Worm (Caenorhabditis elegans) whole organism, L3 larva: ENCODE data around the gene T09A12.1.
A peak's percentile ranks its signal among the peaks of the same experiment; 100 is the strongest.

Experiments
- R02D3.7 ChIP-seq: fragments of 150-350 bp; optimal IDR thresholded peaks from 2 replicates; lab custom pipeline; 2014; ENCODE audit warnings: missing biosample characterization, missing genetic modification characterization
- ZK546.5 ChIP-seq: sonication (generic microtip); optimal IDR thresholded peaks from 2 replicates; lab custom pipeline; 2017; ENCODE audit warnings: missing biosample characterization, missing genetic modification characterization
- ama-1 ChIP-seq: fragments of 150-350 bp; optimal IDR thresholded peaks from 2 replicates; lab custom pipeline; 2018
- ceh-16 ChIP-seq: sonication (generic microtip); optimal IDR thresholded peaks from 2 replicates; lab custom pipeline; 2017; ENCODE audit warnings: missing biosample characterization, missing genetic modification characterization
- ceh-82 ChIP-seq: fragments of 150-350 bp; optimal IDR thresholded peaks from 2 replicates; lab custom pipeline; 2014; ENCODE audit warnings: missing biosample characterization, missing genetic modification characterization
- ceh-9 ChIP-seq: sonication (generic microtip); optimal IDR thresholded peaks from 2 replicates; lab custom pipeline; 2018; ENCODE audit warnings: missing biosample characterization, missing genetic modification characterization
- daf-12 ChIP-seq: fragments of 150-350 bp; optimal IDR thresholded peaks from 2 replicates; lab custom pipeline; 2014; ENCODE audit warnings: missing biosample characterization, missing genetic modification reagents, missing genetic modification characterization
- egl-27 ChIP-seq: sonication (generic microtip); optimal IDR thresholded peaks from 4 replicates; lab custom pipeline; 2017; ENCODE audit warnings: missing biosample characterization, missing genetic modification reagents, missing genetic modification characterization
- egl-5 ChIP-seq: fragments of 150-350 bp; optimal IDR thresholded peaks from 2 replicates; lab custom pipeline; 2017; ENCODE audit warnings: missing biosample characterization, missing genetic modification reagents, missing genetic modification characterization, inconsistent platforms
- elt-1 ChIP-seq: fragments of 150-350 bp; optimal IDR thresholded peaks from 2 replicates; lab custom pipeline; 2014; ENCODE audit warnings: missing biosample characterization, missing genetic modification characterization
- elt-2 ChIP-seq: sonication (generic microtip); optimal IDR thresholded peaks from 2 replicates; lab custom pipeline; 2016; ENCODE audit warnings: missing genetic modification reagents, mild to moderate bottlenecking, missing genetic modification characterization, missing compliant biosample characterization
- eor-1 ChIP-seq, 2 experiments: fragments of 150-350 bp; optimal IDR thresholded peaks; 2 replicates each; lab custom pipeline; 2014 to 2018; ENCODE audit warnings: missing biosample characterization in 2 of 2, missing genetic modification characterization in 2 of 2
- fkh-10 ChIP-seq: sonication (generic microtip); optimal IDR thresholded peaks from 2 replicates; lab custom pipeline; 2017; ENCODE audit warnings: missing biosample characterization, missing genetic modification reagents, missing genetic modification characterization
- fos-1 ChIP-seq: fragments of 150-350 bp; optimal IDR thresholded peaks from 2 replicates; lab custom pipeline; 2014; ENCODE audit warnings: missing biosample characterization, missing genetic modification characterization
- jun-1 ChIP-seq: fragments of 150-350 bp; optimal IDR thresholded peaks from 2 replicates; lab custom pipeline; 2014; ENCODE audit warnings: missing biosample characterization, missing genetic modification reagents, missing genetic modification characterization
- lin-39 ChIP-seq: fragments of 150-350 bp; optimal IDR thresholded peaks from 2 replicates; lab custom pipeline; 2018; ENCODE audit warnings: missing biosample characterization, missing genetic modification reagents, missing genetic modification characterization
- lsy-12 ChIP-seq: sonication (generic microtip); optimal IDR thresholded peaks from 2 replicates; lab custom pipeline; 2016; ENCODE audit warnings: mild to moderate bottlenecking, missing genetic modification characterization, missing compliant biosample characterization
- mdl-1 ChIP-seq: fragments of 150-350 bp; optimal IDR thresholded peaks from 2 replicates; lab custom pipeline; 2014; ENCODE audit warnings: missing biosample characterization, missing genetic modification characterization
- nfya-1 ChIP-seq: sonication (generic microtip); optimal IDR thresholded peaks from 2 replicates; lab custom pipeline; 2017; ENCODE audit warnings: missing genetic modification characterization, mild to moderate bottlenecking, missing compliant biosample characterization, antibody characterized with exemption, moderate library complexity; ENCODE audit not compliant: insufficient read depth
- nhr-11 ChIP-seq: fragments of 150-350 bp; optimal IDR thresholded peaks from 2 replicates; lab custom pipeline; 2014; ENCODE audit warnings: missing biosample characterization, missing genetic modification characterization
- nhr-23 ChIP-seq: fragments of 150-350 bp; optimal IDR thresholded peaks from 2 replicates; lab custom pipeline; 2014; ENCODE audit warnings: missing biosample characterization, missing genetic modification reagents, missing genetic modification characterization
- nhr-237 ChIP-seq: fragments of 150-350 bp; optimal IDR thresholded peaks from 2 replicates; lab custom pipeline; 2014; ENCODE audit warnings: missing biosample characterization, missing genetic modification characterization
- nhr-25 ChIP-seq: sonication (generic microtip); optimal IDR thresholded peaks from 2 replicates; lab custom pipeline; 2017; ENCODE audit warnings: missing biosample characterization, missing genetic modification characterization
- nhr-67 ChIP-seq: fragments of 150-350 bp; optimal IDR thresholded peaks from 2 replicates; lab custom pipeline; 2014; ENCODE audit warnings: missing biosample characterization, missing genetic modification characterization
- nhr-77 ChIP-seq: fragments of 150-350 bp; optimal IDR thresholded peaks from 2 replicates; lab custom pipeline; 2014; ENCODE audit warnings: missing biosample characterization, missing genetic modification characterization
- pha-4 ChIP-seq: fragments of 150-350 bp; optimal IDR thresholded peaks from 2 replicates; lab custom pipeline; 2014; ENCODE audit warnings: missing biosample characterization, missing genetic modification reagents, missing genetic modification characterization
- pqm-1 ChIP-seq: fragments of 150-350 bp; optimal IDR thresholded peaks from 2 replicates; lab custom pipeline; 2017; ENCODE audit warnings: missing biosample characterization, missing genetic modification characterization, inconsistent platforms
- sea-2 ChIP-seq: fragments of 150-350 bp; sonication (generic microtip); optimal IDR thresholded peaks from 4 replicates; lab custom pipeline; 2014; ENCODE audit warnings: missing biosample characterization, missing genetic modification reagents, missing genetic modification characterization
- snpc-4 ChIP-seq: fragments of 150-350 bp; optimal IDR thresholded peaks from 2 replicates; lab custom pipeline; 2014; ENCODE audit warnings: missing biosample characterization, missing genetic modification characterization
- tbx-2 ChIP-seq: sonication (generic microtip); optimal IDR thresholded peaks from 2 replicates; lab custom pipeline; 2016; ENCODE audit warnings: mild to moderate bottlenecking, missing genetic modification characterization, missing compliant biosample characterization
- unc-39 ChIP-seq: sonication (generic microtip); optimal IDR thresholded peaks from 4 replicates; lab custom pipeline; 2017; ENCODE audit warnings: missing biosample characterization, missing genetic modification characterization
- unc-62 ChIP-seq: fragments of 150-350 bp; sonication (generic microtip); optimal IDR thresholded peaks from 4 replicates; lab custom pipeline; 2014; ENCODE audit warnings: missing biosample characterization, missing genetic modification reagents, missing genetic modification characterization
- ztf-11 ChIP-seq: fragments of 150-350 bp; optimal IDR thresholded peaks from 2 replicates; lab custom pipeline; 2014; ENCODE audit warnings: missing biosample characterization, missing genetic modification characterization
- ztf-4 ChIP-seq: fragments of 150-350 bp; optimal IDR thresholded peaks from 2 replicates; lab custom pipeline; 2014; ENCODE audit warnings: missing biosample characterization, missing genetic modification characterization

T09A12.1 gene

DNA sequence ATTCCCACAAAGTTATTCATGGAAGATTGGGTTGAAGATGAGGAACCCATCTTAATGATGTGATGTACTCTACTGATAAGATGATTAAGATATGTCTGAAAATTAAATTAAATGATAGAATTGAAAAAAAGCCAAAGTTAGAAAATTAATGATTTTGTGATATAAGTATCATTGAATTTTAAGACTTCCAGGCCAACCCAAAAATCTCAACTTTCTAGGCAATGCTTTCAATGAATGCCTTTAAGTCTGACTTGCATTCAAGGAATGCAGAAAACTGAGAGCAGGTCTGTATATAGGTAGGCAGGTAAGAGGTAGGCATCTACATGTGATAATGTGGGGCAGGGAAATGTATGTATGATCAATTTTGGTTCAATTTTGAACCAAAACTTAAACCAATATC lies 24.2 kb upstream of the T09A12.1 start, which contains the start of gene ocr-2:
Gene ocr-2, minus strand, starts transcription at position 101 of the 400 bp plus-strand sequence.
- TF ChIP-seq nhr-237 (tag; lab: Kevin White, UChicago) (no peak), R02D3.7 (tag; lab: Kevin White, UChicago) (no peak), sea-2 (no peak), pqm-1 (tag; lab: Kevin White, UChicago) (no peak), unc-39 (tag; lab: Kevin White, UChicago) (no peak), ceh-9 (tag; lab: Kevin White, UChicago) (no peak), jun-1 (no peak), daf-12 (tag; lab: Kevin White, UChicago) (no peak), nhr-23 (tag; lab: Kevin White, UChicago) (no peak), unc-62 (GFP tag; lab: Kevin White, UChicago) (no peak), ama-1 (lab: Kevin White, UChicago) (no peak), nfya-1 (tag; lab: Kevin White, UChicago) (no peak)
- TF ChIP-seq, all 47 proteins: peak for 0

DNA sequence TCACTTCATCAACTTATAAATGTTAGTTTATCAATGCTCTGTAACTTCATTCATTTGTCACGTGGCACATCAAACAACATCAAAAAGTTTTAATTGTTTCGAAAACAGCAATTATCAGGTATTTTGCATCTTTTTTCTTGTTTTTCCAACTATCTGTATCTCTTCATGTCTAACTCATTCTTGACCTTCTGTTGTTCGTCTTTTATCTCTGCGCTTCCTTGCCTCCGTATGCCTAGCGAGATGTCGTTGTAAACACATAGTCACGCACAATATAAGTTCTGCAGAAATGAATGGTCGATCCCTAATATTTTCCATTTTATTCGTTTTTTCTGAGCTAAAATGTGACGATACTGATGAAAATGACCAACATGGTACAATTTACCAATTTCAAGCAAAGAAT lies 22.3 kb upstream of the T09A12.1 start, which contains the start of gene gpx-6:
Gene gpx-6, plus strand, starts transcription at position 257 of the 400 bp plus-strand sequence.
- peak; percentile 22 for TF ChIP-seq egl-5 (tag; lab: Kevin White, UChicago)
- TF ChIP-seq tbx-2 (tag; lab: Kevin White, UChicago): no peak
- TF ChIP-seq nhr-25 (tag; lab: Kevin White, UChicago): peak; percentile 36
- peak; percentile 47 for TF ChIP-seq pha-4 (tag; lab: Kevin White, UChicago)

- TF ChIP-seq egl-27 (tag; lab: Kevin White, UChicago): no peak
- no peak for TF ChIP-seq ceh-16 (tag; lab: Kevin White, UChicago)
- TF ChIP-seq pqm-1 (tag; lab: Kevin White, UChicago): peak; percentile 57
- no peak for TF ChIP-seq unc-62 (GFP tag; lab: Kevin White, UChicago)
- no peak for TF ChIP-seq mdl-1
- no peak for TF ChIP-seq ceh-9 (tag; lab: Kevin White, UChicago)
- peak; percentile 52 for TF ChIP-seq elt-2 (tag; lab: Kevin White, UChicago)
- no peak for TF ChIP-seq ztf-11 (tag; lab: Kevin White, UChicago)
- TF ChIP-seq pha-4 (tag; lab: Kevin White, UChicago): peak; percentile 25
- TF ChIP-seq fkh-10 (GFP tag; lab: Kevin White, UChicago): no peak
- TF ChIP-seq nhr-25 (tag; lab: Kevin White, UChicago): no peak
- no peak for TF ChIP-seq daf-12 (tag; lab: Kevin White, UChicago)
- no peak for TF ChIP-seq nhr-11 (tag; lab: Kevin White, UChicago)
- TF ChIP-seq sea-2: no peak
- no peak for TF ChIP-seq snpc-4 (tag; lab: Kevin White, UChicago)
- no peak for TF ChIP-seq ceh-82
- no peak for TF ChIP-seq eor-1 (tag; optimal IDR thresholded peaks at IDR 0.05; lab: Kevin White, UChicago)
- TF ChIP-seq lsy-12 (tag; lab: Kevin White, UChicago): no peak
These were observed 21.2 kb upstream of the T09A12.1 start for ce11 chrIV:8223055-8223454.

ce11 chrIV:8225357-8225756 lies 18.9 kb upstream of the T09A12.1 start, which contains the start of gene serp-1.2:
Gene serp-1.2, plus strand, starts transcription at chrIV:8225674.
- TF ChIP-seq elt-2 (tag; lab: Kevin White, UChicago) (peak; percentile 80), elt-1 (tag; lab: Kevin White, UChicago) (no peak), pha-4 (tag; lab: Kevin White, UChicago) (peak; percentile 77), ama-1 (lab: Kevin White, UChicago) (no peak), pqm-1 (tag; lab: Kevin White, UChicago) (peak; percentile 78), R02D3.7 (tag; lab: Kevin White, UChicago) (no peak), ZK546.5 (tag; lab: Kevin White, UChicago) (no peak), jun-1 (no peak), nfya-1 (tag; lab: Kevin White, UChicago) (peak; percentile 29), lin-39 (tag; lab: Kevin White, UChicago) (no peak)

DNA sequence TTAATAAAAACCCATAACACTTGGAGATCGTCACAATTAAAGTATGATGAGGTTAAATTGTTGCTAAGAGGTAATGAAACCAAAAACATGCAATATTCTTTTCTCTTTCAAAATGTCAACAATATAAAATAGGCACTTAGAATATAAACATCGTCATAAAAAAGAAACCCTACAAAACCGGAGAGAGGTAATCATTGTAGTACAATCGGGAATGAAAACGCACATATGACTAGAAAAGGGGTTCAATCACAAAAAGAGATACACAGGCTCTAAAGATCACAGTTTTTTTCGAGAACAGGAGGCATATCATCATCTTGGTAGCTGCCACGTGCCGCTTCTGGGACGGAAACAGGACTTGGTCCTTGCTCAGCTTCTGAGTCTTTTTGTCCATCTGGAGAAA lies 17.7 kb upstream of the T09A12.1 start:
- TF ChIP-seq nhr-77 (tag; lab: Kevin White, UChicago): no peak
- TF ChIP-seq ama-1 (lab: Kevin White, UChicago): peak; percentile 2
- no peak for TF ChIP-seq snpc-4 (tag; lab: Kevin White, UChicago)
- no peak for TF ChIP-seq ceh-9 (tag; lab: Kevin White, UChicago)
- no peak for TF ChIP-seq R02D3.7 (tag; lab: Kevin White, UChicago)
- no peak for TF ChIP-seq ztf-4
- no peak for TF ChIP-seq ceh-82
- TF ChIP-seq elt-2 (tag; lab: Kevin White, UChicago): peak; percentile 11
- TF ChIP-seq fos-1 (tag; lab: Kevin White, UChicago): no peak
- no peak for TF ChIP-seq nhr-67
